Fruit fly (Drosophila melanogaster) whole organism, wandering third instar larva: ENCODE measurements around the gene CG14273.

Experiments used
- Abd-B ChIP-seq: fragments of >200 bp; optimal IDR thresholded peaks from 2 replicates; lab custom pipeline; 2017; ENCODE audit warnings: missing biosample characterization, missing genetic modification characterization
- Dfd ChIP-seq: fragments of >200 bp; optimal IDR thresholded peaks from 2 replicates; lab custom pipeline; 2017; ENCODE audit warnings: missing biosample characterization, missing genetic modification characterization
- N ChIP-seq: fragments of >200 bp; optimal IDR thresholded peaks from 2 replicates; lab custom pipeline; 2018; ENCODE audit warnings: missing biosample characterization, missing external identifiers, missing genetic modification characterization
- OdsH ChIP-seq: fragments of 200-800 bp; sonication (Bioruptor generic); optimal IDR thresholded peaks from 2 replicates; lab custom pipeline; 2016; ENCODE audit warnings: missing biosample characterization, mild to moderate bottlenecking, missing genetic modification characterization
- Sp1 ChIP-seq: fragments of 200-800 bp; sonication (Bioruptor generic); optimal IDR thresholded peaks from 3 replicates; lab custom pipeline; 2019; ENCODE audit warnings: missing biosample characterization, mild to moderate bottlenecking, missing genetic modification characterization, moderate library complexity
- Vsx2 ChIP-seq: fragments of 200-300, 225-300 bp; sonication (Bioruptor generic); optimal IDR thresholded peaks from 2 replicates; lab custom pipeline; 2018; ENCODE audit warnings: missing biosample characterization, missing genetic modification characterization; ENCODE audit not compliant: partially characterized antibody
- dl ChIP-seq, 2 experiments: fragments of 175-275, 200-275 bp in 1 of 2; fragments of 200-275 bp in 1 of 2; sonication (Bioruptor generic); optimal IDR thresholded peaks; lab custom pipeline; 2018; ENCODE audit warnings: mild to moderate bottlenecking in 2 of 2, missing biosample characterization in 2 of 2, missing genetic modification characterization in 2 of 2, moderate library complexity in 2 of 2; ENCODE audit not compliant: partially characterized antibody in 2 of 2, insufficient read depth in 1 of 2
- foxo ChIP-seq, 2 experiments: fragments of 200-800 bp; sonication (Bioruptor generic); optimal IDR thresholded peaks; 2 replicates in 1 of 2; 3 replicates in 1 of 2; lab custom pipeline; 2016 to 2017; ENCODE audit warnings: missing biosample characterization in 2 of 2, missing genetic modification characterization in 2 of 2
- fru ChIP-seq: fragments of 200-800 bp; sonication (Bioruptor generic); optimal IDR thresholded peaks from 3 replicates; lab custom pipeline; 2016; ENCODE audit warnings: missing biosample characterization, mild to moderate bottlenecking, missing genetic modification characterization
- jim ChIP-seq: fragments of 175-275, 200-325 bp; sonication (Bioruptor generic); optimal IDR thresholded peaks from 2 replicates; lab custom pipeline; 2016; ENCODE audit warnings: missing biosample characterization, mild to moderate bottlenecking, missing genetic modification characterization

DNA sequence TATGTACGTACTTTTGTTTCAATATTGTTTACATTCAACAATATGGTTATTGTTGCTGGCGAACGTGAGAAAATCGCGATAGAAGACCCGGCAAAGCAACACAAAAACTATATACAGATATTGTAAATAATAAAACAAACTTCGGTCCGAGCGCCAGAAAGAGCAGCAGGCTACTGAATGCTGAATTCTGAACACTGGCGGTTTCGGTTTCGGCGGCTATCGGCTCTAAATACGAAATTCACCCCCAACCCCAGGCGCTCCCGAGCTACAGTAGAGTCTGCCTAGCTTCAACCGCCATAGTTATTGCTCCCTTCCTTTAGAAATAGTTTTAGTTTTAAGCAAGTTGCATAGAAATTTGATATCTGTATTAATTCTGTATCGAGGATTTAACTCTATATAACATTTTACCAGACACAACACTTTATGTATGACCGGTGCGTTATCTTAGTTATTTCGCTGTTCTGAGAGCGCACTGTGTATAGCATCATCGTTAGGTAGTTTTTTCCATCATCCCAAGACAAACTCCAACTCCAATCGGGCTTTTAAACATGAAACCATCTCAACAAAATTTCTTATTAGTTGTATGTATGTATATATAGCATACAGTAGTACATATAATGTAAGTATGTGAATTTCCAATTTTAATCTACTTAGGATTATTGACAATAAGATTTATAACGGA is 19.9 kb downstream of the CG14273 start, which contains the start of gene CG7627:
- TF ChIP-seq fru: peak; percentile 89
- peak in 1 of 2 experiments; percentile 90 for TF ChIP-seq foxo (GFP tag; optimal IDR thresholded peaks at IDR 0.05; lab: Kevin White, UChicago)
- no peak for TF ChIP-seq Dfd (GFP tag; lab: Kevin White, UChicago)
- TF ChIP-seq N: no peak
- no peak for TF ChIP-seq dl (GFP tag; optimal IDR thresholded peaks at IDR 0.05; lab: Kevin White, UChicago; ENCODE audit: insufficient read depth in 1 of 2, partially characterized antibody in 2 of 2)
- peak; percentile 74 for TF ChIP-seq Sp1 (GFP tag; lab: Kevin White, UChicago)
- peak; percentile 91 for TF ChIP-seq OdsH (GFP tag; lab: Kevin White, UChicago)
- peak; percentile 49 for TF ChIP-seq Vsx2
- TF ChIP-seq Abd-B (GFP tag; lab: Kevin White, UChicago): no peak
- no peak for TF ChIP-seq jim (GFP tag; lab: Kevin White, UChicago)
